Worm (Caenorhabditis elegans) whole organism, L4 larva: ENCODE data around the gene VF13D12L.3.

ENCODE experiments used
- D1046.2 ChIP-seq: fragments of 200-800 bp; sonication (Bioruptor generic); IDR thresholded peaks from 2 replicates; pipeline ENCODE4 v1.3.6; 2022; ENCODE audit warnings: missing genetic modification characterization, missing compliant biosample characterization
- F37D6.2 ChIP-seq: sonication (generic microtip); optimal IDR thresholded peaks from 2 replicates; lab custom pipeline; 2016; ENCODE audit warnings: mild to moderate bottlenecking, missing genetic modification characterization, missing compliant biosample characterization
- F49E8.2 ChIP-seq: sonication (generic microtip); optimal IDR thresholded peaks from 2 replicates; lab custom pipeline; 2016; ENCODE audit warnings: missing compliant biosample characterization, mild to moderate bottlenecking, missing genetic modification characterization, borderline replicate concordance
- R02D3.7 ChIP-seq: fragments of 150-350 bp; sonication (generic microtip); optimal IDR thresholded peaks from 3 replicates; lab custom pipeline; 2014; ENCODE audit warnings: missing biosample characterization, missing genetic modification characterization
- Y48G9A.11 ChIP-seq: fragments of 200-800 bp; sonication (Bioruptor generic); IDR thresholded peaks from 2 replicates; pipeline ENCODE4 v1.3.6; 2022; ENCODE audit warnings: missing genetic modification reagents, missing genetic modification characterization, missing compliant biosample characterization
- Y5F2A.4 ChIP-seq: fragments of 200-800 bp; sonication (Bioruptor generic); optimal IDR thresholded peaks from 2 replicates; lab custom pipeline; 2018; ENCODE audit warnings: mild to moderate bottlenecking, missing genetic modification characterization, missing compliant biosample characterization
- Y75B8A.6 ChIP-seq: fragments of 200-800 bp; sonication (Bioruptor generic); IDR thresholded peaks from 2 replicates; pipeline ENCODE4 v1.3.6; 2022; ENCODE audit warnings: missing genetic modification reagents, missing genetic modification characterization, missing compliant biosample characterization
- aha-1 ChIP-seq: fragments of 150-350 bp; peaks from one replicate; lab custom pipeline; 2014; ENCODE audit warnings: missing biosample characterization, missing genetic modification characterization
- ama-1 ChIP-seq: fragments of 150-350 bp; optimal IDR thresholded peaks from 2 replicates; lab custom pipeline; 2014; ENCODE audit warnings: inconsistent platforms, mixed read lengths
- ceh-28 ChIP-seq: fragments of 150-350 bp; optimal IDR thresholded peaks from 2 replicates; lab custom pipeline; 2014; ENCODE audit warnings: missing biosample characterization, missing genetic modification reagents, missing genetic modification characterization
- ceh-44 ChIP-seq: fragments of 200-800 bp; sonication (Bioruptor generic); IDR thresholded peaks from 2 replicates; pipeline ENCODE4 v1.3.6; 2022; ENCODE audit warnings: missing genetic modification reagents, missing genetic modification characterization, missing compliant biosample characterization
- cey-2 ChIP-seq: sonication (generic microtip); optimal IDR thresholded peaks from 3 replicates; lab custom pipeline; 2017; ENCODE audit warnings: missing genetic modification characterization, mild to moderate bottlenecking, missing compliant biosample characterization, antibody characterized with exemption, borderline replicate concordance; ENCODE audit not compliant: insufficient read depth
- daf-19 ChIP-seq: fragments of 200-800 bp; sonication (Bioruptor generic); conservative IDR thresholded peaks from 2 replicates; pipeline ENCODE4 v1.3.6; 2022; ENCODE audit warnings: missing genetic modification characterization, missing compliant biosample characterization
- dmd-6 ChIP-seq: fragments of 200-800 bp; sonication (Bioruptor generic); IDR thresholded peaks from 2 replicates; pipeline ENCODE4 v1.3.6; 2022; ENCODE audit warnings: missing genetic modification reagents, missing genetic modification characterization, missing compliant biosample characterization
- dmd-8 ChIP-seq: fragments of 200-800 bp; sonication (Bioruptor generic); IDR thresholded peaks from 2 replicates; pipeline ENCODE4 v1.3.6; 2022; ENCODE audit warnings: missing genetic modification characterization, missing compliant biosample characterization
- dpl-1 ChIP-seq: fragments of 150-350 bp; optimal IDR thresholded peaks from 2 replicates; lab custom pipeline; 2014; ENCODE audit warnings: missing biosample characterization, missing genetic modification reagents, missing genetic modification characterization
- egl-43 ChIP-seq: fragments of 200-800 bp; sonication (Bioruptor generic); IDR thresholded peaks from 2 replicates; pipeline ENCODE4 v1.3.6; 2022; ENCODE audit warnings: missing genetic modification reagents, missing genetic modification characterization, missing compliant biosample characterization
- fos-1 ChIP-seq: fragments of 150-350 bp; optimal IDR thresholded peaks from 2 replicates; lab custom pipeline; 2014; ENCODE audit warnings: missing biosample characterization, missing genetic modification characterization
- hif-1 ChIP-seq, 2 experiments: sonication (generic microtip); optimal IDR thresholded peaks; 2 replicates each; lab custom pipeline; 2016 to 2017; ENCODE audit warnings: missing compliant biosample characterization in 2 of 2, missing genetic modification characterization in 2 of 2, missing genetic modification reagents in 2 of 2, missing genotype in 2 of 2, mild to moderate bottlenecking in 1 of 2
- hlh-30 ChIP-seq: sonication (generic microtip); optimal IDR thresholded peaks from 2 replicates; lab custom pipeline; 2017; ENCODE audit warnings: antibody characterized with exemption, mild to moderate bottlenecking, missing genetic modification characterization, missing compliant biosample characterization; ENCODE audit not compliant: insufficient read depth
- lin-38 ChIP-seq: fragments of 200-800 bp; sonication (Bioruptor generic); IDR thresholded peaks from 2 replicates; pipeline ENCODE4 v1.3.6; 2022; ENCODE audit warnings: missing genetic modification reagents, missing genetic modification characterization, missing compliant biosample characterization
- lsy-2 ChIP-seq, 2 experiments: fragments of 150-350 bp in 1 of 2; sonication (generic microtip) in 1 of 2; optimal IDR thresholded peaks; 2 replicates each; lab custom pipeline; 2014 to 2017; ENCODE audit warnings: missing biosample characterization in 2 of 2, missing genetic modification characterization in 2 of 2
- madf-5 ChIP-seq, 2 experiments: fragments of 200-800 bp; sonication (Bioruptor generic); IDR thresholded peaks; 2 replicates each; pipeline ENCODE4 v1.3.6; 2022; ENCODE audit warnings: missing compliant biosample characterization in 2 of 2, missing genetic modification characterization in 2 of 2
- madf-9 ChIP-seq: fragments of 200-800 bp; sonication (Bioruptor generic); conservative IDR thresholded peaks from 2 replicates; pipeline ENCODE4 v1.3.6; 2022; ENCODE audit warnings: missing genetic modification reagents, missing genetic modification characterization, missing compliant biosample characterization
- mep-1 ChIP-seq: fragments of 150-350 bp; sonication (generic microtip); optimal IDR thresholded peaks from 3 replicates; lab custom pipeline; 2014; ENCODE audit warnings: missing biosample characterization, missing genetic modification characterization
- mxl-2 ChIP-seq: fragments of 200-800 bp; sonication (Bioruptor generic); conservative IDR thresholded peaks from 2 replicates; pipeline ENCODE4 v1.3.6; 2022; ENCODE audit warnings: missing genetic modification reagents, missing genetic modification characterization, missing compliant biosample characterization
- mxl-3 ChIP-seq: fragments of 200-800 bp; sonication (Bioruptor generic); optimal IDR thresholded peaks from 2 replicates; lab custom pipeline; 2018; ENCODE audit warnings: mild to moderate bottlenecking, missing genetic modification characterization, missing compliant biosample characterization
- nhr-11 ChIP-seq: fragments of 150-350 bp; optimal IDR thresholded peaks from 2 replicates; lab custom pipeline; 2014; ENCODE audit warnings: missing biosample characterization, missing genetic modification characterization
- nhr-111 ChIP-seq: fragments of 200-800 bp; sonication (Bioruptor generic); optimal IDR thresholded peaks from 2 replicates; lab custom pipeline; 2018; ENCODE audit warnings: mild to moderate bottlenecking, missing genetic modification characterization, missing compliant biosample characterization
- nhr-48 ChIP-seq: sonication (generic microtip); optimal IDR thresholded peaks from 2 replicates; lab custom pipeline; 2016; ENCODE audit warnings: mild to moderate bottlenecking, missing genetic modification characterization, missing compliant biosample characterization
- nhr-6 ChIP-seq: fragments of 150-350 bp; optimal IDR thresholded peaks from 2 replicates; lab custom pipeline; 2014; ENCODE audit warnings: missing biosample characterization, missing genetic modification characterization
- php-3 ChIP-seq: fragments of 200-800 bp; sonication (Bioruptor generic); IDR thresholded peaks from 2 replicates; pipeline ENCODE4 v1.3.6; 2022; ENCODE audit warnings: missing genetic modification reagents, missing genetic modification characterization, missing compliant biosample characterization
- rbr-2 ChIP-seq: sonication (generic microtip); optimal IDR thresholded peaks from 2 replicates; lab custom pipeline; 2016; ENCODE audit warnings: missing genotype, missing genetic modification characterization, missing compliant biosample characterization
- set-16 ChIP-seq: fragments of 200-800 bp; sonication (Bioruptor generic); IDR thresholded peaks from 2 replicates; pipeline ENCODE4 v1.3.6; 2022; ENCODE audit warnings: missing genetic modification reagents, missing genetic modification characterization, missing compliant biosample characterization
- snpc-4 ChIP-seq: fragments of 150-350 bp; optimal IDR thresholded peaks from 2 replicates; lab custom pipeline; 2014; ENCODE audit warnings: missing biosample characterization, missing genetic modification characterization
- spr-1 ChIP-seq: sonication (generic microtip); optimal IDR thresholded peaks from 2 replicates; lab custom pipeline; 2016; ENCODE audit warnings: mild to moderate bottlenecking, missing genetic modification characterization, missing compliant biosample characterization
- spr-3 ChIP-seq: fragments of 200-800 bp; sonication (Bioruptor generic); optimal IDR thresholded peaks from 2 replicates; lab custom pipeline; 2018; ENCODE audit warnings: mild to moderate bottlenecking, missing genetic modification characterization, missing compliant biosample characterization
- tra-1 ChIP-seq: fragments of 200-800 bp; sonication (Bioruptor generic); IDR thresholded peaks from 2 replicates; pipeline ENCODE4 v1.3.6; 2022; ENCODE audit warnings: missing genetic modification reagents, missing genetic modification characterization, missing compliant biosample characterization
- unc-130 ChIP-seq: sonication (generic microtip); optimal IDR thresholded peaks from 2 replicates; lab custom pipeline; 2016; ENCODE audit warnings: missing genetic modification reagents, missing genetic modification characterization, missing compliant biosample characterization
- unc-39 ChIP-seq: sonication (generic microtip); optimal IDR thresholded peaks from 2 replicates; lab custom pipeline; 2017; ENCODE audit warnings: missing biosample characterization, missing genetic modification characterization
- zfp-2 ChIP-seq: sonication (generic microtip); optimal IDR thresholded peaks from 2 replicates; lab custom pipeline; 2016; ENCODE audit warnings: mild to moderate bottlenecking, missing genetic modification characterization, missing compliant biosample characterization
- zfp-3 ChIP-seq: fragments of 200-800 bp; sonication (Bioruptor generic); conservative IDR thresholded peaks from 2 replicates; pipeline ENCODE4 v1.3.6; 2022; ENCODE audit warnings: missing genetic modification reagents, missing genetic modification characterization, missing compliant biosample characterization

Gene VF13D12L.3

DNA sequence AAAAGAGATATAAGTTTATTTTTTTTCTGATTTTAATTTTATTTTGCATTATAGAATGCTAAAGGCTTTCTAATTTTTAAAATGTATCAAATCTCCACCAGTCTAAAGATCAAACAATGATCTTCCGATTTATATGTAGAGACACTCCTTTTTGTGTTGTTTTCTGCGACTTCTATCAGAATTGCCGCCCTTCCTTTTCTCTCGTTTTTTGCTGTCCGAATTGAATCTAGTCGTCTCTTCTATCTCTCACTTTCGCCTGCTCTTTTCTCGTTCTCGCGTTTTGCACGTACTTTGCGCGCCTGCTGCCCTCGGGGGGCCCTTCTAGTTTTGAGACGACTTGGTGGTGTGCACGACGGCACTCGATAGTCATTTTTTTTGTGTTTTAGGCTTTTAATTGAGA lies 18.6 kb downstream of the VF13D12L.3 start (continued):
- TF ChIP-seq ceh-44 (GFP tag; lab: Robert Waterston, UW) (no peak), spr-1 (tag; lab: Kevin White, UChicago) (peak; percentile 45), Y5F2A.4 (GFP tag; lab: Kevin White, UChicago) (no peak), tra-1 (GFP tag; lab: Robert Waterston, UW) (no peak), php-3 (GFP tag; lab: Robert Waterston, UW) (no peak), F49E8.2 (no peak), madf-5 (GFP tag; IDR thresholded peaks at IDR 0.05; lab: Robert Waterston, UW) (no peak), ama-1 (lab: Kevin White, UChicago) (no peak)

ce11 chrII:11725615-11726014 lies 19.8 kb downstream of the VF13D12L.3 start:
- TF ChIP-seq aha-1 (peak; percentile 85), dmd-6 (GFP tag; lab: Robert Waterston, UW) (no peak), snpc-4 (no peak), unc-39 (tag; lab: Kevin White, UChicago) (no peak), R02D3.7 (no peak), set-16 (peak; percentile 39; the same call in 1 of the 2 replicates), D1046.2 (GFP tag; lab: Robert Waterston, UW) (no peak), spr-3 (GFP tag; lab: Kevin White, UChicago) (no peak), dmd-8 (GFP tag; lab: Robert Waterston, UW) (no peak), F37D6.2 (tag; lab: Kevin White, UChicago) (no peak)

ce11 chrII:11726470-11727106 lies 20.8 kb downstream of the VF13D12L.3 start, which contains the start of gene F13D12.5:
TSS of gene F13D12.5 (plus strand) at chrII:11726814.
- TF ChIP-seq set-16: peak; percentile 93
- no peak for TF ChIP-seq mxl-3 (GFP tag; lab: Kevin White, UChicago)
- 0 out of 2 replicates have a peak, but pooled peaks have one; percentile 11 for TF ChIP-seq tra-1 (GFP tag; lab: Robert Waterston, UW)
- TF ChIP-seq lin-38: peak; percentile 40; the same call in 1 of the 2 replicates
- peak in 1 of 2 experiments; percentile 51 for TF ChIP-seq lsy-2 (tag; optimal IDR thresholded peaks at IDR 0.05; lab: Kevin White, UChicago)
- TF ChIP-seq rbr-2 (tag; lab: Kevin White, UChicago): peak; percentile 10
- TF ChIP-seq aha-1: peak; percentile 41
- TF ChIP-seq unc-39 (tag; lab: Kevin White, UChicago): no peak
- TF ChIP-seq egl-43 (GFP tag; lab: Robert Waterston, UW): 0 out of 2 replicates have a peak, but pooled peaks have one; percentile 46
- no peak for TF ChIP-seq fos-1 (tag; lab: Kevin White, UChicago)
- peak; percentile 71; the same call in 1 of the 2 replicates for TF ChIP-seq Y48G9A.11 (GFP tag; lab: Robert Waterston, UW)
- no peak for TF ChIP-seq zfp-2
- peak; percentile 46 for TF ChIP-seq unc-130 (GFP tag; lab: Kevin White, UChicago)
- 0 out of 2 replicates have a peak, but pooled peaks have one; percentile 40 for TF ChIP-seq zfp-3 (GFP tag; lab: Robert Waterston, UW)
- TF ChIP-seq mxl-2 (GFP tag; lab: Robert Waterston, UW): no peak
- TF ChIP-seq Y75B8A.6 (GFP tag; lab: Robert Waterston, UW): no peak
- TF ChIP-seq nhr-6 (tag; lab: Kevin White, UChicago): no peak
- TF ChIP-seq, all 104 proteins: peak for 10

- TF ChIP-seq daf-19 (GFP tag; lab: Robert Waterston, UW): no peak
- TF ChIP-seq aha-1: peak; percentile 91
Observed at ce11 chrII:11727438-11727837, 21.6 kb downstream of the VF13D12L.3 start.

ce11 chrII:11728545-11729105 lies 22.8 kb downstream of the VF13D12L.3 start, which contains the start of gene alh-8:
TSS of gene alh-8 (plus strand) at chrII:11729055.
- peak; percentile 96 for TF ChIP-seq mxl-3 (GFP tag; lab: Kevin White, UChicago)
- TF ChIP-seq nhr-111 (GFP tag; lab: Kevin White, UChicago): no peak
- peak; percentile 97 for TF ChIP-seq hlh-30 (tag; lab: Kevin White, UChicago)
- TF ChIP-seq ceh-28 (tag; lab: Kevin White, UChicago): no peak
- peak; percentile 52 for TF ChIP-seq nhr-48 (tag; lab: Kevin White, UChicago)
- peak; percentile 70 for TF ChIP-seq nhr-11 (tag; lab: Kevin White, UChicago)
- peak; percentile 16 for TF ChIP-seq dpl-1 (GFP tag; lab: Kevin White, UChicago)
- no peak for TF ChIP-seq D1046.2 (GFP tag; lab: Robert Waterston, UW)
- TF ChIP-seq tra-1 (GFP tag; lab: Robert Waterston, UW): no peak
- TF ChIP-seq ama-1 (lab: Kevin White, UChicago): peak; percentile 64
- TF ChIP-seq hif-1 (tag; optimal IDR thresholded peaks at IDR 0.05; lab: Kevin White, UChicago): peak in 1 of 2 experiments; percentile 73
- TF ChIP-seq F49E8.2: no peak
- no peak for TF ChIP-seq madf-9 (GFP tag; lab: Robert Waterston, UW)
- no peak for TF ChIP-seq cey-2 (tag; lab: Kevin White, UChicago)
- TF ChIP-seq mep-1 (tag; lab: Kevin White, UChicago): peak; percentile 48
